Worm (Caenorhabditis elegans) whole organism, L1 larva: ENCODE measurements around the gene F54E2.1.

Source experiments
- mep-1 ChIP-seq: fragments of 150-350 bp; optimal IDR thresholded peaks from 2 replicates; lab custom pipeline; 2014; ENCODE audit warnings: missing biosample characterization, missing genetic modification characterization
- nhr-71 ChIP-seq: sonication (generic microtip); optimal IDR thresholded peaks from 2 replicates; lab custom pipeline; 2016; ENCODE audit warnings: mild to moderate bottlenecking, missing genetic modification characterization, moderate library complexity, missing compliant biosample characterization

DNA sequence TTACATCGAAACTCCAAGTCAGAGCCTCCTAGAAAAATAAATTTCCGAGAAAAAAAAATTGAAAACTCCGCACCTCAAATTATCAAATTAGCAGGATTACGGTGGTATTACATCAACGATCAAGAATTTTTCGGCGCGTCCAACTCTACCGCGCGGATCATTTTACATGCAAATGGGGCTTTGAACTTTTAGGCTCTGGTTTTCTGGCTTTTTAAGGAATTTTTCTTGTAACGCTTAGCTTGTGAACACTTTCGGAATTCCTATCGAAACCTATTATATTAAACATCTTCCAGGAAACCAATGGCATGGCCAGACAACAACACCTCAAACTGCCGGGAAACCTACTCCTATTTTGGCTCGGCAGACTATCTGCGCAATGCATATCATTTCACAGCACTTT lies 38.6 kb upstream of the F54E2.1 start, which contains the start of gene srh-56:
- TF ChIP-seq nhr-71 (tag; lab: Kevin White, UChicago), result no peak
- no peak for TF ChIP-seq mep-1 (tag; lab: Kevin White, UChicago)
